Fruit fly (Drosophila melanogaster) whole organism, prepupa: ENCODE measurements around the gene CG13318.

Experiments used
- CG10669 ChIP-seq: fragments of 200-800 bp; sonication (Bioruptor generic); optimal IDR thresholded peaks from 3 replicates; lab custom pipeline; 2018; ENCODE audit warnings: missing biosample characterization, mild to moderate bottlenecking, missing genetic modification characterization, moderate library complexity
- CG11294 ChIP-seq: fragments of 200-800 bp; sonication (Bioruptor generic); IDR thresholded peaks from 2 replicates; pipeline ENCODE4 v1.3.6; 2022; ENCODE audit warnings: missing biosample characterization, missing genetic modification characterization
- CG11762 ChIP-seq: fragments of 200-800 bp; sonication (Bioruptor generic); optimal IDR thresholded peaks from 3 replicates; lab custom pipeline; 2016; ENCODE audit warnings: missing biosample characterization, missing genetic modification characterization; ENCODE audit not compliant: insufficient read depth
- CG11902 ChIP-seq: fragments of 200-800 bp; sonication (Bioruptor generic); optimal IDR thresholded peaks from 3 replicates; lab custom pipeline; 2016; ENCODE audit warnings: missing biosample characterization, missing genetic modification characterization
- CG15336 ChIP-seq: fragments of 200-800 bp; sonication (Bioruptor generic); IDR thresholded peaks from 2 replicates; pipeline ENCODE4 v1.3.6; 2022; ENCODE audit warnings: missing biosample characterization, missing genetic modification characterization
- CG1621 ChIP-seq: fragments of 200-800 bp; sonication (Bioruptor generic); optimal IDR thresholded peaks from 3 replicates; lab custom pipeline; 2018; ENCODE audit warnings: missing biosample characterization, mild to moderate bottlenecking, missing genetic modification characterization
- CG16779 ChIP-seq: fragments of 200-800 bp; sonication (Bioruptor generic); optimal IDR thresholded peaks from 3 replicates; lab custom pipeline; 2017; ENCODE audit warnings: missing biosample characterization, mild to moderate bottlenecking, missing genetic modification characterization
- CG3032 ChIP-seq: fragments of 200-800 bp; optimal IDR thresholded peaks from 2 replicates; lab custom pipeline; 2019; ENCODE audit warnings: missing biosample characterization, mild to moderate bottlenecking, missing genetic modification characterization, moderate library complexity
- CG31627 ChIP-seq: fragments of 200-800 bp; sonication (Bioruptor generic); optimal IDR thresholded peaks from 3 replicates; lab custom pipeline; 2016; ENCODE audit warnings: missing biosample characterization, missing genetic modification characterization
- CG32006 ChIP-seq: fragments of 200-800 bp; sonication (Bioruptor generic); optimal IDR thresholded peaks from 3 replicates; lab custom pipeline; 2017; ENCODE audit warnings: missing biosample characterization, mild to moderate bottlenecking, missing genetic modification characterization
- CG3919 ChIP-seq: fragments of 200-800 bp; sonication (Bioruptor generic); optimal IDR thresholded peaks from 3 replicates; lab custom pipeline; 2016; ENCODE audit warnings: missing biosample characterization, missing genetic modification characterization
- CG4318 ChIP-seq: fragments of 200-800 bp; sonication (Bioruptor generic); optimal IDR thresholded peaks from 3 replicates; lab custom pipeline; 2017; ENCODE audit warnings: missing biosample characterization, mild to moderate bottlenecking, missing genetic modification characterization
- CG6163 ChIP-seq: fragments of 200-800 bp; sonication (Bioruptor generic); IDR thresholded peaks from 3 replicates; pipeline ENCODE4 v1.3.6; 2022; ENCODE audit warnings: missing biosample characterization, missing genetic modification characterization
- CG6808 ChIP-seq: fragments of 200-800 bp; sonication (Bioruptor generic); optimal IDR thresholded peaks from 3 replicates; lab custom pipeline; 2017; ENCODE audit warnings: missing biosample characterization, missing genetic modification characterization, mild to moderate bottlenecking, moderate library complexity, missing genetic modification reagents
- CG8119 ChIP-seq: fragments of 200-800 bp; sonication (Bioruptor generic); IDR thresholded peaks from 3 replicates; pipeline ENCODE4 v1.3.6; 2022; ENCODE audit warnings: missing biosample characterization, missing genetic modification characterization
- CG8632 ChIP-seq: fragments of 200-800 bp; sonication (Bioruptor generic); optimal IDR thresholded peaks from 3 replicates; lab custom pipeline; 2016; ENCODE audit warnings: missing biosample characterization, missing genetic modification characterization
- CG9139 ChIP-seq: fragments of 200-800 bp; sonication (Bioruptor generic); optimal IDR thresholded peaks from 3 replicates; lab custom pipeline; 2017; ENCODE audit warnings: missing biosample characterization, mild to moderate bottlenecking, missing genetic modification characterization
- Eip93F ChIP-seq: fragments of 200-800 bp; sonication (Bioruptor generic); optimal IDR thresholded peaks from 2 replicates; lab custom pipeline; 2016; ENCODE audit warnings: missing biosample characterization, mild to moderate bottlenecking, missing genetic modification characterization
- Ets21C ChIP-seq: fragments of 200-800 bp; sonication (Bioruptor generic); optimal IDR thresholded peaks from 3 replicates; lab custom pipeline; 2016; ENCODE audit warnings: missing biosample characterization, missing genetic modification characterization
- Ets96B ChIP-seq: fragments of 200-800 bp; optimal IDR thresholded peaks from 2 replicates; lab custom pipeline; 2019; ENCODE audit warnings: missing biosample characterization, mild to moderate bottlenecking, missing genetic modification characterization, moderate library complexity
- Gug ChIP-seq: fragments of 200-800 bp; sonication (Bioruptor generic); IDR thresholded peaks from 2 replicates; pipeline ENCODE4 v1.3.6; 2022; ENCODE audit warnings: missing biosample characterization, missing genetic modification characterization
- Hr38 ChIP-seq: sonication (Bioruptor generic); optimal IDR thresholded peaks from 2 replicates; lab custom pipeline; 2016; ENCODE audit warnings: missing biosample characterization, missing genetic modification characterization
- Hr39 ChIP-seq: fragments of 200-800 bp; sonication (Bioruptor generic); optimal IDR thresholded peaks from 2 replicates; lab custom pipeline; 2016; ENCODE audit warnings: missing biosample characterization, missing genetic modification characterization
- Lpt ChIP-seq: fragments of 200-800 bp; sonication (Bioruptor generic); optimal IDR thresholded peaks from 3 replicates; lab custom pipeline; 2016; ENCODE audit warnings: missing biosample characterization, missing genetic modification characterization
- Met ChIP-seq: fragments of 200-800 bp; sonication (Bioruptor generic); optimal IDR thresholded peaks from 3 replicates; lab custom pipeline; 2016; ENCODE audit warnings: missing biosample characterization, missing genetic modification characterization
- OdsH ChIP-seq: fragments of 200-800 bp; sonication (Bioruptor generic); optimal IDR thresholded peaks from 3 replicates; lab custom pipeline; 2016; ENCODE audit warnings: missing biosample characterization, missing genetic modification characterization
- Smox ChIP-seq: fragments of 200-800 bp; sonication (Bioruptor generic); optimal IDR thresholded peaks from 3 replicates; lab custom pipeline; 2016; ENCODE audit warnings: missing biosample characterization, missing genetic modification characterization
- Sox102F ChIP-seq: fragments of 200-800 bp; sonication (Bioruptor generic); optimal IDR thresholded peaks from 2 replicates; lab custom pipeline; 2016; ENCODE audit warnings: missing biosample characterization, mild to moderate bottlenecking, missing genetic modification characterization
- Sox14 ChIP-seq: fragments of 200-800 bp; sonication (Bioruptor generic); optimal IDR thresholded peaks from 3 replicates; lab custom pipeline; 2016; ENCODE audit warnings: missing biosample characterization, missing genetic modification characterization
- Sox15 ChIP-seq: fragments of 200-800 bp; sonication (Bioruptor generic); optimal IDR thresholded peaks from 3 replicates; lab custom pipeline; 2016; ENCODE audit warnings: missing biosample characterization, missing genetic modification characterization
- achi ChIP-seq: fragments of 200-800 bp; sonication (Bioruptor generic); optimal IDR thresholded peaks from 3 replicates; lab custom pipeline; 2016; ENCODE audit warnings: missing biosample characterization, missing genetic modification characterization
- acj6 ChIP-seq: fragments of 200-800 bp; sonication (Bioruptor generic); optimal IDR thresholded peaks from 3 replicates; lab custom pipeline; 2016; ENCODE audit warnings: missing biosample characterization, missing genetic modification characterization
- cyc ChIP-seq: fragments of 200-800 bp; sonication (Bioruptor generic); optimal IDR thresholded peaks from 3 replicates; lab custom pipeline; 2016; ENCODE audit warnings: missing biosample characterization, missing genetic modification characterization
- eg ChIP-seq: fragments of 200-800 bp; sonication (Bioruptor generic); IDR thresholded peaks from 3 replicates; pipeline ENCODE4 v1.3.6; 2022; ENCODE audit warnings: missing biosample characterization, missing genetic modification characterization
- esn ChIP-seq: fragments of 200-800 bp; sonication (Bioruptor generic); optimal IDR thresholded peaks from 2 replicates; lab custom pipeline; 2016; ENCODE audit warnings: missing biosample characterization, mild to moderate bottlenecking, missing genetic modification characterization, moderate library complexity
- fd85E ChIP-seq: fragments of 200-800 bp; sonication (Bioruptor generic); optimal IDR thresholded peaks from 3 replicates; lab custom pipeline; 2016; ENCODE audit warnings: missing biosample characterization, missing genetic modification characterization
- fkh ChIP-seq: fragments of 200-800 bp; sonication (Bioruptor generic); optimal IDR thresholded peaks from 3 replicates; lab custom pipeline; 2017; ENCODE audit warnings: missing biosample characterization, mild to moderate bottlenecking, missing genetic modification characterization, moderate library complexity
- lz ChIP-seq: fragments of 200-800 bp; sonication (Bioruptor generic); optimal IDR thresholded peaks from 3 replicates; lab custom pipeline; 2016; ENCODE audit warnings: missing biosample characterization, missing genetic modification characterization
- net ChIP-seq: fragments of 200-800 bp; sonication (Bioruptor generic); optimal IDR thresholded peaks from 3 replicates; lab custom pipeline; 2016; ENCODE audit warnings: missing biosample characterization, missing genetic modification characterization
- pdm3 ChIP-seq: fragments of 200-800 bp; sonication (Bioruptor generic); optimal IDR thresholded peaks from 3 replicates; lab custom pipeline; 2016; ENCODE audit warnings: missing biosample characterization, missing genetic modification characterization
- spab ChIP-seq: fragments of 200-800 bp; sonication (Bioruptor generic); optimal IDR thresholded peaks from 2 replicates; lab custom pipeline; 2017; ENCODE audit warnings: missing biosample characterization, mild to moderate bottlenecking, missing genetic modification characterization, missing genetic modification reagents
- ss ChIP-seq, 2 experiments: fragments of 200-800 bp; sonication (Bioruptor generic); optimal IDR thresholded peaks; 2 replicates in 1 of 2; 3 replicates in 1 of 2; lab custom pipeline; 2017 to 2018; ENCODE audit warnings: mild to moderate bottlenecking in 2 of 2, missing biosample characterization in 2 of 2, missing genetic modification characterization in 2 of 2, moderate library complexity in 1 of 2
- svp ChIP-seq: fragments of 200-800 bp; sonication (Bioruptor generic); peaks from one replicate; lab custom pipeline; 2016; ENCODE audit warnings: missing biosample characterization, missing genetic modification characterization

CG13318 gene

dm6 chr3R:8784788-8785187, 12.3 kb upstream of the CG13318 start:
- TF ChIP-seq CG16779 (tag; lab: Kevin White, UChicago) (no peak), CG8119 (GFP tag; lab: Robert Waterston, UW) (peak; percentile 67), spab (GFP tag; lab: Kevin White, UChicago) (no peak), Hr39 (no peak), CG6163 (GFP tag; lab: Robert Waterston, UW) (peak; percentile 58; the same call in 2 of the 3 replicates), CG15336 (GFP tag; lab: Robert Waterston, UW) (peak; percentile 75), CG6808 (GFP tag; lab: Kevin White, UChicago) (no peak), CG1621 (tag; lab: Kevin White, UChicago) (no peak), acj6 (GFP tag; lab: Kevin White, UChicago) (no peak), Ets96B (tag; lab: Kevin White, UChicago) (no peak), net (GFP tag; lab: Kevin White, UChicago) (no peak), eg (GFP tag; lab: Robert Waterston, UW) (peak; percentile 82), Eip93F (no peak), cyc (GFP tag; lab: Kevin White, UChicago) (no peak), CG3919 (GFP tag; lab: Kevin White, UChicago) (no peak), achi (GFP tag; lab: Kevin White, UChicago) (no peak), OdsH (no peak), svp (peak; percentile 39), Met (GFP tag; lab: Kevin White, UChicago) (no peak), CG3032 (tag; lab: Kevin White, UChicago) (no peak), CG11294 (0 out of 2 replicates have a peak, but pooled peaks have one; percentile 25), CG11762 (GFP tag; lab: Kevin White, UChicago) (no peak), ss (GFP tag; optimal IDR thresholded peaks at IDR 0.05; lab: Kevin White, UChicago) (no peak), CG10669 (GFP tag; lab: Kevin White, UChicago) (no peak), Sox15 (GFP tag; lab: Kevin White, UChicago) (no peak), CG4318 (GFP tag; lab: Kevin White, UChicago) (no peak), CG31627 (GFP tag; lab: Kevin White, UChicago) (no peak), Smox (no peak), Gug (no peak; the same call in 1 of the 2 replicates), esn (GFP tag; lab: Kevin White, UChicago) (no peak), Sox102F (GFP tag; lab: Kevin White, UChicago) (no peak), Ets21C (GFP tag; lab: Kevin White, UChicago) (no peak), Sox14 (GFP tag; lab: Kevin White, UChicago) (no peak), fkh (GFP tag; lab: Kevin White, UChicago) (no peak)

- no peak for TF ChIP-seq CG9139 (GFP tag; lab: Kevin White, UChicago)
- TF ChIP-seq fd85E: no peak
- no peak for TF ChIP-seq CG32006 (GFP tag; lab: Kevin White, UChicago)
- TF ChIP-seq CG15336 (GFP tag; lab: Robert Waterston, UW): no peak
- TF ChIP-seq lz (GFP tag; lab: Kevin White, UChicago): no peak
- TF ChIP-seq Lpt (GFP tag; lab: Kevin White, UChicago): no peak
- TF ChIP-seq Hr38 (GFP tag; lab: Kevin White, UChicago): no peak
- no peak for TF ChIP-seq CG8632 (GFP tag; lab: Kevin White, UChicago)
- no peak for TF ChIP-seq CG11902 (GFP tag; lab: Kevin White, UChicago)
- TF ChIP-seq pdm3: no peak
These were observed 8.2 kb upstream of the CG13318 start, which contains the start of gene CG33189 for dm6 chr3R:8780689-8781088. TSS of gene CG33189 (minus strand) at chr3R:8780789.
